Fruit fly (Drosophila melanogaster) Kc167 (cell line): ENCODE measurements around the gene comt.

Experiments
- Myc ChIP-seq: fragments of >200 bp; optimal IDR thresholded peaks from 2 replicates; lab custom pipeline; 2017; ENCODE audit warnings: missing external identifiers
- Sin3A ChIP-seq: fragments of >200 bp; optimal IDR thresholded peaks from 2 replicates; lab custom pipeline; 2018; ENCODE audit warnings: missing external identifiers
- h ChIP-seq: fragments of >200 bp; optimal IDR thresholded peaks from 3 replicates; lab custom pipeline; 2018; ENCODE audit warnings: missing external identifiers
- insv ChIP-seq: fragments of >200 bp; optimal IDR thresholded peaks from 3 replicates; lab custom pipeline; 2018; ENCODE audit warnings: missing external identifiers
- psq ChIP-seq: fragments of >200 bp; optimal IDR thresholded peaks from 2 replicates; lab custom pipeline; 2017; ENCODE audit warnings: missing external identifiers
- ttk ChIP-seq: sonication (Bioruptor generic); optimal IDR thresholded peaks from 2 replicates; lab custom pipeline; 2017; ENCODE audit warnings: missing external identifiers

The comt gene

dm6 chrX:13258757-13259067, at the start of gene comt:
Gene comt, plus strand, starts transcription at chrX:13259021.
- no peak for TF ChIP-seq ttk (lab: Kevin White, UChicago)
- TF ChIP-seq psq (lab: Kevin White, UChicago) = no peak
- no peak for TF ChIP-seq Sin3A (lab: Kevin White, UChicago)
- TF ChIP-seq h = no peak
- TF ChIP-seq Myc (lab: Kevin White, UChicago) = no peak
- no peak for TF ChIP-seq insv (lab: Kevin White, UChicago)

- TF ChIP-seq Myc (lab: Kevin White, UChicago) = no peak
- TF ChIP-seq h = no peak
- no peak for TF ChIP-seq ttk (lab: Kevin White, UChicago)
- TF ChIP-seq Sin3A (lab: Kevin White, UChicago) = no peak
Measured at dm6 chrX:13209410-13209809, 49.4 kb upstream of the comt start.

- TF ChIP-seq insv (lab: Kevin White, UChicago) (no peak), Myc (lab: Kevin White, UChicago) (no peak), psq (lab: Kevin White, UChicago) (no peak), h (no peak), Sin3A (lab: Kevin White, UChicago) (no peak), ttk (lab: Kevin White, UChicago) (no peak)
Measured at dm6 chrX:13210429-13210828, 48.4 kb upstream of the comt start.

dm6 chrX:13211357-13212137, 47.3 kb upstream of the comt start, which contains the start of gene sno:
Gene sno, minus strand, starts transcription at chrX:13211674.
- TF ChIP-seq ttk (lab: Kevin White, UChicago) (no peak), insv (lab: Kevin White, UChicago) (no peak), psq (lab: Kevin White, UChicago) (no peak), Sin3A (lab: Kevin White, UChicago) (no peak), h (no peak), Myc (lab: Kevin White, UChicago) (no peak)

- TF ChIP-seq h = no peak
- TF ChIP-seq ttk (lab: Kevin White, UChicago) = no peak
- TF ChIP-seq Sin3A (lab: Kevin White, UChicago) = no peak
- no peak for TF ChIP-seq Myc (lab: Kevin White, UChicago)
- no peak for TF ChIP-seq insv (lab: Kevin White, UChicago)
- no peak for TF ChIP-seq psq (lab: Kevin White, UChicago)
Measured at dm6 chrX:13212138-13212481, 46.7 kb upstream of the comt start, which contains the start of gene REG. Gene REG, plus strand, starts transcription at chrX:13212325.

dm6 chrX:13214056-13214455, 44.8 kb upstream of the comt start:
- TF ChIP-seq Sin3A (lab: Kevin White, UChicago) (no peak), Myc (lab: Kevin White, UChicago) (no peak), ttk (lab: Kevin White, UChicago) (no peak), h (no peak), insv (lab: Kevin White, UChicago) (no peak), psq (lab: Kevin White, UChicago) (no peak)

dm6 chrX:13219290-13219689, 39.5 kb upstream of the comt start:
- TF ChIP-seq Sin3A (lab: Kevin White, UChicago) (no peak), insv (lab: Kevin White, UChicago) (no peak), h (no peak), Myc (lab: Kevin White, UChicago) (no peak)

dm6 chrX:13220418-13220817, 38.4 kb upstream of the comt start:
- TF ChIP-seq psq (lab: Kevin White, UChicago) (no peak), h (no peak), Myc (lab: Kevin White, UChicago) (no peak), ttk (lab: Kevin White, UChicago) (no peak), Sin3A (lab: Kevin White, UChicago) (no peak), insv (lab: Kevin White, UChicago) (no peak)

dm6 chrX:13221311-13221710, 37.5 kb upstream of the comt start:
- TF ChIP-seq Myc (lab: Kevin White, UChicago) = no peak
- no peak for TF ChIP-seq ttk (lab: Kevin White, UChicago)
- TF ChIP-seq psq (lab: Kevin White, UChicago) = no peak
- no peak for TF ChIP-seq insv (lab: Kevin White, UChicago)
- TF ChIP-seq h = no peak
- no peak for TF ChIP-seq Sin3A (lab: Kevin White, UChicago)

- TF ChIP-seq psq (lab: Kevin White, UChicago) (no peak), ttk (lab: Kevin White, UChicago) (no peak)
Measured at dm6 chrX:13221835-13222234, 37.0 kb upstream of the comt start.

dm6 chrX:13224846-13225245, 34.0 kb upstream of the comt start:
- TF ChIP-seq ttk (lab: Kevin White, UChicago) (no peak), h (no peak), Myc (lab: Kevin White, UChicago) (no peak), Sin3A (lab: Kevin White, UChicago) (no peak), psq (lab: Kevin White, UChicago) (no peak), insv (lab: Kevin White, UChicago) (no peak)

dm6 chrX:13226478-13226877, 32.3 kb upstream of the comt start:
- no peak for TF ChIP-seq Myc (lab: Kevin White, UChicago)
- TF ChIP-seq ttk (lab: Kevin White, UChicago) = no peak
- TF ChIP-seq psq (lab: Kevin White, UChicago) = no peak
- TF ChIP-seq h = no peak
- no peak for TF ChIP-seq insv (lab: Kevin White, UChicago)
- no peak for TF ChIP-seq Sin3A (lab: Kevin White, UChicago)
